Fruit fly (Drosophila melanogaster) whole organism, prepupa: Measurements from ENCODE around the gene CG7457.
A peak's percentile ranks its signal among the peaks of the same experiment; 100 is the strongest.

Source experiments
- Blimp-1 ChIP-seq: fragments of 200-800 bp; sonication (Bioruptor generic); optimal IDR thresholded peaks from 3 replicates; lab custom pipeline; 2017; ENCODE audit warnings: missing biosample characterization, missing genetic modification characterization, mild to moderate bottlenecking, moderate library complexity, missing genetic modification reagents
- CG10631 ChIP-seq: fragments of 200-800 bp; sonication (Bioruptor generic); optimal IDR thresholded peaks from 2 replicates; lab custom pipeline; 2016; ENCODE audit warnings: missing biosample characterization, missing genetic modification characterization
- CG11762 ChIP-seq: fragments of 200-800 bp; sonication (Bioruptor generic); optimal IDR thresholded peaks from 3 replicates; lab custom pipeline; 2016; ENCODE audit warnings: missing biosample characterization, missing genetic modification characterization; ENCODE audit not compliant: insufficient read depth
- CG15336 ChIP-seq: fragments of 200-800 bp; sonication (Bioruptor generic); IDR thresholded peaks from 2 replicates; pipeline ENCODE4 v1.3.6; 2022; ENCODE audit warnings: missing biosample characterization, missing genetic modification characterization
- CG1621 ChIP-seq: fragments of 200-800 bp; sonication (Bioruptor generic); optimal IDR thresholded peaks from 3 replicates; lab custom pipeline; 2018; ENCODE audit warnings: missing biosample characterization, mild to moderate bottlenecking, missing genetic modification characterization
- CG16779 ChIP-seq: fragments of 200-800 bp; sonication (Bioruptor generic); optimal IDR thresholded peaks from 3 replicates; lab custom pipeline; 2017; ENCODE audit warnings: missing biosample characterization, mild to moderate bottlenecking, missing genetic modification characterization
- CG3032 ChIP-seq: fragments of 200-800 bp; optimal IDR thresholded peaks from 2 replicates; lab custom pipeline; 2019; ENCODE audit warnings: missing biosample characterization, mild to moderate bottlenecking, missing genetic modification characterization, moderate library complexity
- CG31627 ChIP-seq: fragments of 200-800 bp; sonication (Bioruptor generic); optimal IDR thresholded peaks from 3 replicates; lab custom pipeline; 2016; ENCODE audit warnings: missing biosample characterization, missing genetic modification characterization
- CG34406 ChIP-seq: fragments of 200-800 bp; sonication (Bioruptor generic); optimal IDR thresholded peaks from 3 replicates; lab custom pipeline; 2016; ENCODE audit warnings: missing biosample characterization, missing genetic modification characterization
- CG3919 ChIP-seq: fragments of 200-800 bp; sonication (Bioruptor generic); optimal IDR thresholded peaks from 3 replicates; lab custom pipeline; 2016; ENCODE audit warnings: missing biosample characterization, missing genetic modification characterization
- CG4318 ChIP-seq: fragments of 200-800 bp; sonication (Bioruptor generic); optimal IDR thresholded peaks from 3 replicates; lab custom pipeline; 2017; ENCODE audit warnings: missing biosample characterization, mild to moderate bottlenecking, missing genetic modification characterization
- CG6163 ChIP-seq: fragments of 200-800 bp; sonication (Bioruptor generic); IDR thresholded peaks from 3 replicates; pipeline ENCODE4 v1.3.6; 2022; ENCODE audit warnings: missing biosample characterization, missing genetic modification characterization
- CG6276 ChIP-seq: fragments of 200-800 bp; sonication (Bioruptor generic); optimal IDR thresholded peaks from 2 replicates; lab custom pipeline; 2017; ENCODE audit warnings: missing biosample characterization, mild to moderate bottlenecking, missing genetic modification characterization
- CG6792 ChIP-seq: fragments of 200-800 bp; sonication (Bioruptor generic); optimal IDR thresholded peaks from 3 replicates; lab custom pipeline; 2016; ENCODE audit warnings: missing biosample characterization, missing genetic modification characterization
- CG6854 ChIP-seq: fragments of 200-800 bp; sonication (Bioruptor generic); optimal IDR thresholded peaks from 2 replicates; lab custom pipeline; 2017; ENCODE audit warnings: missing biosample characterization, mild to moderate bottlenecking, missing genetic modification characterization
- CG7368 ChIP-seq: fragments of 200-800 bp; sonication (Bioruptor generic); optimal IDR thresholded peaks from 3 replicates; lab custom pipeline; 2016; ENCODE audit warnings: missing biosample characterization, missing genetic modification characterization
- CG8119 ChIP-seq: fragments of 200-800 bp; sonication (Bioruptor generic); IDR thresholded peaks from 3 replicates; pipeline ENCODE4 v1.3.6; 2022; ENCODE audit warnings: missing biosample characterization, missing genetic modification characterization
- CG8319 ChIP-seq: fragments of 200-800 bp; sonication (Bioruptor generic); optimal IDR thresholded peaks from 3 replicates; lab custom pipeline; 2016; ENCODE audit warnings: missing biosample characterization, missing genetic modification characterization
- CG8632 ChIP-seq: fragments of 200-800 bp; sonication (Bioruptor generic); optimal IDR thresholded peaks from 3 replicates; lab custom pipeline; 2016; ENCODE audit warnings: missing biosample characterization, missing genetic modification characterization
- CG9139 ChIP-seq: fragments of 200-800 bp; sonication (Bioruptor generic); optimal IDR thresholded peaks from 3 replicates; lab custom pipeline; 2017; ENCODE audit warnings: missing biosample characterization, mild to moderate bottlenecking, missing genetic modification characterization
- Eip78C ChIP-seq: fragments of 200-800 bp; sonication (Bioruptor generic); peaks from one replicate; lab custom pipeline; 2016; ENCODE audit warnings: missing biosample characterization, missing genetic modification characterization
- Eip93F ChIP-seq: fragments of 200-800 bp; sonication (Bioruptor generic); optimal IDR thresholded peaks from 2 replicates; lab custom pipeline; 2016; ENCODE audit warnings: missing biosample characterization, mild to moderate bottlenecking, missing genetic modification characterization
- Ets21C ChIP-seq: fragments of 200-800 bp; sonication (Bioruptor generic); optimal IDR thresholded peaks from 3 replicates; lab custom pipeline; 2016; ENCODE audit warnings: missing biosample characterization, missing genetic modification characterization
- Ets96B ChIP-seq: fragments of 200-800 bp; optimal IDR thresholded peaks from 2 replicates; lab custom pipeline; 2019; ENCODE audit warnings: missing biosample characterization, mild to moderate bottlenecking, missing genetic modification characterization, moderate library complexity
- Gug ChIP-seq: fragments of 200-800 bp; sonication (Bioruptor generic); IDR thresholded peaks from 2 replicates; pipeline ENCODE4 v1.3.6; 2022; ENCODE audit warnings: missing biosample characterization, missing genetic modification characterization
- Hr38 ChIP-seq: sonication (Bioruptor generic); optimal IDR thresholded peaks from 2 replicates; lab custom pipeline; 2016; ENCODE audit warnings: missing biosample characterization, missing genetic modification characterization
- Hr39 ChIP-seq: fragments of 200-800 bp; sonication (Bioruptor generic); optimal IDR thresholded peaks from 2 replicates; lab custom pipeline; 2016; ENCODE audit warnings: missing biosample characterization, missing genetic modification characterization
- Hr4 ChIP-seq: fragments of 200-800 bp; sonication (Bioruptor generic); optimal IDR thresholded peaks from 3 replicates; lab custom pipeline; 2016; ENCODE audit warnings: missing biosample characterization, missing genetic modification characterization
- Lpt ChIP-seq: fragments of 200-800 bp; sonication (Bioruptor generic); optimal IDR thresholded peaks from 3 replicates; lab custom pipeline; 2016; ENCODE audit warnings: missing biosample characterization, missing genetic modification characterization
- Met ChIP-seq: fragments of 200-800 bp; sonication (Bioruptor generic); optimal IDR thresholded peaks from 3 replicates; lab custom pipeline; 2016; ENCODE audit warnings: missing biosample characterization, missing genetic modification characterization
- OdsH ChIP-seq: fragments of 200-800 bp; sonication (Bioruptor generic); optimal IDR thresholded peaks from 3 replicates; lab custom pipeline; 2016; ENCODE audit warnings: missing biosample characterization, missing genetic modification characterization
- Smox ChIP-seq: fragments of 200-800 bp; sonication (Bioruptor generic); optimal IDR thresholded peaks from 3 replicates; lab custom pipeline; 2016; ENCODE audit warnings: missing biosample characterization, missing genetic modification characterization
- Sox14 ChIP-seq: fragments of 200-800 bp; sonication (Bioruptor generic); optimal IDR thresholded peaks from 3 replicates; lab custom pipeline; 2016; ENCODE audit warnings: missing biosample characterization, missing genetic modification characterization
- Sox15 ChIP-seq: fragments of 200-800 bp; sonication (Bioruptor generic); optimal IDR thresholded peaks from 3 replicates; lab custom pipeline; 2016; ENCODE audit warnings: missing biosample characterization, missing genetic modification characterization
- achi ChIP-seq: fragments of 200-800 bp; sonication (Bioruptor generic); optimal IDR thresholded peaks from 3 replicates; lab custom pipeline; 2016; ENCODE audit warnings: missing biosample characterization, missing genetic modification characterization
- acj6 ChIP-seq: fragments of 200-800 bp; sonication (Bioruptor generic); optimal IDR thresholded peaks from 3 replicates; lab custom pipeline; 2016; ENCODE audit warnings: missing biosample characterization, missing genetic modification characterization
- cyc ChIP-seq: fragments of 200-800 bp; sonication (Bioruptor generic); optimal IDR thresholded peaks from 3 replicates; lab custom pipeline; 2016; ENCODE audit warnings: missing biosample characterization, missing genetic modification characterization
- fd85E ChIP-seq: fragments of 200-800 bp; sonication (Bioruptor generic); optimal IDR thresholded peaks from 3 replicates; lab custom pipeline; 2016; ENCODE audit warnings: missing biosample characterization, missing genetic modification characterization
- fkh ChIP-seq: fragments of 200-800 bp; sonication (Bioruptor generic); optimal IDR thresholded peaks from 3 replicates; lab custom pipeline; 2017; ENCODE audit warnings: missing biosample characterization, mild to moderate bottlenecking, missing genetic modification characterization, moderate library complexity
- lz ChIP-seq: fragments of 200-800 bp; sonication (Bioruptor generic); optimal IDR thresholded peaks from 3 replicates; lab custom pipeline; 2016; ENCODE audit warnings: missing biosample characterization, missing genetic modification characterization
- net ChIP-seq: fragments of 200-800 bp; sonication (Bioruptor generic); optimal IDR thresholded peaks from 3 replicates; lab custom pipeline; 2016; ENCODE audit warnings: missing biosample characterization, missing genetic modification characterization
- pdm3 ChIP-seq: fragments of 200-800 bp; sonication (Bioruptor generic); optimal IDR thresholded peaks from 3 replicates; lab custom pipeline; 2016; ENCODE audit warnings: missing biosample characterization, missing genetic modification characterization
- salr ChIP-seq, 2 experiments: fragments of 200-800 bp; sonication (Bioruptor generic); optimal IDR thresholded peaks; 3 replicates each; lab custom pipeline; 2016 to 2018; ENCODE audit warnings: missing biosample characterization in 2 of 2, missing genetic modification characterization in 2 of 2, mild to moderate bottlenecking in 1 of 2
- spab ChIP-seq: fragments of 200-800 bp; sonication (Bioruptor generic); optimal IDR thresholded peaks from 2 replicates; lab custom pipeline; 2017; ENCODE audit warnings: missing biosample characterization, mild to moderate bottlenecking, missing genetic modification characterization, missing genetic modification reagents
- ss ChIP-seq, 2 experiments: fragments of 200-800 bp; sonication (Bioruptor generic); optimal IDR thresholded peaks; 2 replicates in 1 of 2; 3 replicates in 1 of 2; lab custom pipeline; 2017 to 2018; ENCODE audit warnings: mild to moderate bottlenecking in 2 of 2, missing biosample characterization in 2 of 2, missing genetic modification characterization in 2 of 2, moderate library complexity in 1 of 2
- svp ChIP-seq: fragments of 200-800 bp; sonication (Bioruptor generic); peaks from one replicate; lab custom pipeline; 2016; ENCODE audit warnings: missing biosample characterization, missing genetic modification characterization

Gene CG7457

DNA sequence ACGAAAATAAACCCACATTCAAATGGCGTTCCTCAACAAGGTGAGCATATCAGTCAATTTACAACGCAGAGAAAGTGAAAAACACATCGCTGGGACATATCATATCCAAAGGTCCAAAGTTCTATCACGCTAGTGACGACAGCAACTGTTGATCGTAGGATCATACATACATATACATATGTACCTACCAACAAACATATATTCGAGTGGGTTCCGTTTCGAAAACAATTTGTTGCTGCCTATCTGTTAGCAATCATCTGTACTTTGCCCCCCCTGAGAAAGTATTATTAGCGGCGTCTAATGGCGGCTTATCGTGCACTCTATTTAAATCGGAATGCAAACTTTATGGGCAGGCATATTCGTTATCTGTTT lies 6.9 kb downstream of the CG7457 start (continued):
- TF ChIP-seq cyc (no peak), Met (GFP tag; lab: Kevin White, UChicago) (no peak), Lpt (no peak), pdm3 (GFP tag; lab: Kevin White, UChicago) (no peak), CG6276 (GFP tag; lab: Kevin White, UChicago) (peak; percentile 10), net (no peak), acj6 (GFP tag; lab: Kevin White, UChicago) (no peak), CG9139 (GFP tag; lab: Kevin White, UChicago) (peak; percentile 38), ss (GFP tag; optimal IDR thresholded peaks at IDR 0.05; lab: Kevin White, UChicago) (peak; percentile 3 to 60), OdsH (GFP tag; lab: Kevin White, UChicago) (no peak), CG34406 (GFP tag; lab: Kevin White, UChicago) (no peak), CG1621 (tag; lab: Kevin White, UChicago) (no peak), Hr39 (GFP tag; lab: Kevin White, UChicago) (no peak), CG6792 (GFP tag; lab: Kevin White, UChicago) (no peak)

DNA sequence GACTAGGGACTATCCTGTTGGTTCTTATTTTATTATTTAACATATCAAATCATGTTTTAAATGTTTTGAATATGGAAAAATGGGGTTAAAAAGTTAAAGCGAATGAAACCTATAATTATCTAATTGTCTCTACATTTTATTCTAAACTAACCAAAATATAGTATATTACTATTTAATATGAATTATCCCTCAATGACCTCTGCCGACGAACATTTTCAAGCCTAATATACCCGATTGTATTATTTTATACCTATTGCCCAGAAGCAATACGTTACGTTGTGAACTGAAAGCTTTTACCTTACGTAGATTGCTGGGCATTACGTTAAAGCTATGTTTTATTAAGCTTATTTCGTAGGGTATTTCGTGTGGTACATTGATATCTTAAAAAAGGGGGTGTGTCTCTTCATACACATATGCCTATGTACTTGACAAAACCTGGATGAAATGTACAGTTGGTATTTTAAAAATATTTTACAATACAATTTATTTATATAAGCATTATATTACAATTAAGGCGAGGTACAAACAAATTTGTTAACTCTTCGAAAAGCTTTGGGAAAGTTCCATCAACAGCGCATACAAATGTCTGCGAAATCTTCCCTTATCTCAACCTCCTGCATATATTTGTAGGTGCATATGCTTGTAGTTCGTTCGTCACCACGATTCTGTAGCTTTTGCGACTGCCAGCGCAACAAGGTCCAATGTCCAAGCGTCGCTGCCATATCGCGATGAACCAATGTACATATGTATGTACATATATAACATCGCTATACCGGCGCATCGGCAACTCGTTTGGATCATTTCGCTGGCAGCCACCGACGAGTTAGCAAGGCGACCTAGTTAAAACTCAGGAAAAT lies 7.5 kb downstream of the CG7457 start, which contains the start of gene Mcad:
Gene Mcad, plus strand, starts transcription at position 790 of the 857 bp plus-strand sequence.
- TF ChIP-seq Sox15 (GFP tag; lab: Kevin White, UChicago) (peak; percentile 96), OdsH (GFP tag; lab: Kevin White, UChicago) (peak; percentile 98), CG6854 (GFP tag; lab: Kevin White, UChicago) (peak; percentile 96), salr (GFP tag; optimal IDR thresholded peaks at IDR 0.05; lab: Kevin White, UChicago) (peak; percentile 92 to 97), CG1621 (tag; lab: Kevin White, UChicago) (peak; percentile 90), CG31627 (GFP tag; lab: Kevin White, UChicago) (peak; percentile 91), lz (GFP tag; lab: Kevin White, UChicago) (peak; percentile 96), Blimp-1 (GFP tag; lab: Kevin White, UChicago) (peak; percentile 89), CG6276 (GFP tag; lab: Kevin White, UChicago) (peak; percentile 96), acj6 (GFP tag; lab: Kevin White, UChicago) (peak; percentile 97), Hr39 (GFP tag; lab: Kevin White, UChicago) (peak; percentile 91), CG7368 (GFP tag; lab: Kevin White, UChicago) (peak; percentile 94), Gug (GFP tag; lab: Robert Waterston, UW) (peak; percentile 86), Eip78C (GFP tag; lab: Kevin White, UChicago) (peak; percentile 100), svp (GFP tag; lab: Kevin White, UChicago) (peak; percentile 97), CG16779 (peak; percentile 94), CG8119 (GFP tag; lab: Robert Waterston, UW) (peak; percentile 95), CG15336 (GFP tag; lab: Robert Waterston, UW) (peak; percentile 94), CG8319 (GFP tag; lab: Kevin White, UChicago) (peak; percentile 87), fd85E (GFP tag; lab: Kevin White, UChicago) (peak; percentile 83), fkh (GFP tag; lab: Kevin White, UChicago) (peak; percentile 46), CG3032 (tag; lab: Kevin White, UChicago) (peak; percentile 95), Smox (GFP tag; lab: Kevin White, UChicago) (peak; percentile 96), CG4318 (peak; percentile 97), CG11762 (GFP tag; lab: Kevin White, UChicago) (peak; percentile 93), achi (GFP tag; lab: Kevin White, UChicago) (peak; percentile 96), pdm3 (GFP tag; lab: Kevin White, UChicago) (peak; percentile 96), CG8632 (peak; percentile 97), Hr4 (GFP tag; lab: Kevin White, UChicago) (peak; percentile 96), Hr38 (GFP tag; lab: Kevin White, UChicago) (no peak), CG3919 (peak; percentile 96), ss (GFP tag; optimal IDR thresholded peaks at IDR 0.05; lab: Kevin White, UChicago) (peak; percentile 96 to 97), Ets21C (GFP tag; lab: Kevin White, UChicago) (peak; percentile 89), Met (GFP tag; lab: Kevin White, UChicago) (peak; percentile 96), net (peak; percentile 98), CG34406 (GFP tag; lab: Kevin White, UChicago) (peak; percentile 98), cyc (peak; percentile 92), CG6792 (GFP tag; lab: Kevin White, UChicago) (peak; percentile 97), Lpt (peak; percentile 95), Ets96B (peak; percentile 93), CG6163 (GFP tag; lab: Robert Waterston, UW) (peak; percentile 89), CG10631 (GFP tag; lab: Kevin White, UChicago) (peak; percentile 96), Eip93F (GFP tag; lab: Kevin White, UChicago) (peak; percentile 96), CG9139 (GFP tag; lab: Kevin White, UChicago) (peak; percentile 95), Sox14 (GFP tag; lab: Kevin White, UChicago) (peak; percentile 95), spab (GFP tag; lab: Kevin White, UChicago) (peak; percentile 94)
